Fruit fly (Drosophila melanogaster) whole organism, embryonic: ENCODE measurements around the gene Ing3.

Experiments
- CG16813 ChIP-seq: fragments of 200-800 bp; sonication (Bioruptor generic); IDR thresholded peaks from 3 replicates; pipeline ENCODE4 v1.3.6; 2022; ENCODE audit warnings: missing biosample characterization, missing genetic modification characterization; ENCODE audit not compliant: partially characterized antibody
- CG4282 ChIP-seq: fragments of 200-800 bp; sonication (Bioruptor generic); optimal IDR thresholded peaks from 2 replicates; lab custom pipeline; 2016; ENCODE audit warnings: missing biosample characterization, missing genetic modification characterization
- HLH54F ChIP-seq: fragments of 200-800 bp; sonication (Bioruptor generic); optimal IDR thresholded peaks from 3 replicates; lab custom pipeline; 2016; ENCODE audit warnings: missing biosample characterization, missing genetic modification characterization
- emc ChIP-seq: fragments of 200-800 bp; sonication (Bioruptor generic); optimal IDR thresholded peaks from 2 replicates; lab custom pipeline; 2016; ENCODE audit warnings: missing biosample characterization, missing genetic modification characterization

- TF ChIP-seq HLH54F (GFP tag; lab: Kevin White, UChicago) (no peak), CG16813 (GFP tag; lab: Robert Waterston, UW) (peak; percentile 78), emc (GFP tag; lab: Kevin White, UChicago) (no peak), CG4282 (GFP tag; lab: Kevin White, UChicago) (no peak)
These were observed 4.9 kb downstream of the Ing3 start, which contains the start of gene Nup35 for dm6 chrX:18647961-18648360.
